Fruit fly (Drosophila melanogaster) whole organism: ENCODE measurements around the gene Dh31.

Experiments used
- Dll ChIP-seq: fragments of >200 bp; optimal IDR thresholded peaks from 2 replicates; lab custom pipeline; 2017
- pan ChIP-seq: fragments of >200 bp; optimal IDR thresholded peaks from 2 replicates; lab custom pipeline; 2017
- psq ChIP-seq: fragments of >200 bp; optimal IDR thresholded peaks from 2 replicates; lab custom pipeline; 2017

DNA sequence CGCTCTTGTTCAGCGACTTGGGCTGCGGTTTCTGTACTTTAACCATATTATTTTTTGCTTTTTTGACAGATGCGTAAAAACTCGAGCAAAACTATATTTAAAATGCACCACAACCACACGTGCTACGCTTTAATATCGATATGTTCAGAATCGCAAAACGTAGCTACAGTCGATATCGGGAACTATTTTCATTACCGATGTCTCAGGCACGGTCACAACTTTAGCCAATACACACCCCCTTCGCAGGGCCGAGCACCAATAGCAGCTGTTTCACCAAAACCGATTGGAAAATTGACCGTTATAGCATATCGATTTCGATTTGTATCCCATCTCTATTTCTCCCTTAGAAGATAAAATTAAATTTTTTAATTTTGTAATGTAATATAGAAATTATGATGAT, 5.1 kb upstream of the Dh31 start, which contains the start of gene CG13096:
- TF ChIP-seq Dll (lab: Kevin White, UChicago) (no peak), pan (no peak), psq (lab: Kevin White, UChicago) (no peak)
